Worm (Caenorhabditis elegans): Measurements from ENCODE around the gene clic-1.

The clic-1 gene

ce11 chrV:7734909-7735308 is at the start of gene clic-1:
Gene clic-1 (minus strand): TSS chrV:7734911.
- TF ChIP-seq nhr-2 (tag; optimal IDR thresholded peaks at IDR 0.05) = no peak
- TF ChIP-seq unc-62 (GFP tag; optimal IDR thresholded peaks at IDR 0.05) = peak; percentile 44
- TF ChIP-seq sem-2 (GFP tag; optimal IDR thresholded peaks at IDR 0.05) = no peak
- TF ChIP-seq tbx-8 (GFP tag; optimal IDR thresholded peaks at IDR 0.05) = no peak
- no peak for TF ChIP-seq ceh-43 (GFP tag; optimal IDR thresholded peaks at IDR 0.05)
- no peak for TF ChIP-seq unc-39 (tag; optimal IDR thresholded peaks at IDR 0.05)
- no peak for TF ChIP-seq zip-8 (tag; optimal IDR thresholded peaks at IDR 0.05)
- no peak for TF ChIP-seq elt-1 (tag; optimal IDR thresholded peaks at IDR 0.05; ENCODE audit: borderline replicate concordance, insufficient read depth)
- peak; percentile 30 for TF ChIP-seq lin-13 (tag; optimal IDR thresholded peaks at IDR 0.05)
- no peak for TF ChIP-seq flh-1 (GFP tag; optimal IDR thresholded peaks at IDR 0.05)
- TF ChIP-seq nhr-76 (tag; optimal IDR thresholded peaks at IDR 0.05) = no peak
- peak; percentile 41 for TF ChIP-seq mab-5 (tag; optimal IDR thresholded peaks at IDR 0.05)
- TF ChIP-seq ztf-11 (tag; optimal IDR thresholded peaks at IDR 0.05) = no peak
- peak; percentile 58 for TF ChIP-seq pha-4 (tag; optimal IDR thresholded peaks at IDR 0.05)
- peak; percentile 77 for TF ChIP-seq hlh-1 (tag; optimal IDR thresholded peaks at IDR 0.05)
- TF ChIP-seq bed-3 (GFP tag; optimal IDR thresholded peaks at IDR 0.05) = no peak
- no peak for TF ChIP-seq nhr-28 (tag; optimal IDR thresholded peaks at IDR 0.05)
- no peak for TF ChIP-seq ceh-83 (GFP tag; optimal IDR thresholded peaks at IDR 0.05)
- no peak for TF ChIP-seq elt-3 (tag; optimal IDR thresholded peaks at IDR 0.05)
- TF ChIP-seq ham-2 (GFP tag; optimal IDR thresholded peaks at IDR 0.05) = peak; percentile 54
- peak; percentile 32 for TF ChIP-seq mls-2 (tag; optimal IDR thresholded peaks at IDR 0.05)
- peak; percentile 74 for TF ChIP-seq nhr-237 (tag; optimal IDR thresholded peaks at IDR 0.05)
- TF ChIP-seq ces-1 (GFP tag; optimal IDR thresholded peaks at IDR 0.05) = peak; percentile 65
- peak; percentile 85 for TF ChIP-seq mep-1 (tag; optimal IDR thresholded peaks at IDR 0.05)
- TF ChIP-seq ceh-39 (tag; optimal IDR thresholded peaks at IDR 0.05) = peak; percentile 57
- TF ChIP-seq cnd-1 (tag; optimal IDR thresholded peaks at IDR 0.05) = peak; percentile 52
- TF ChIP-seq sptf-1 (tag; optimal IDR thresholded peaks at IDR 0.05) = no peak
- no peak for TF ChIP-seq unc-120 (tag; optimal IDR thresholded peaks at IDR 0.05; ENCODE audit: poor library complexity, severe bottlenecking)
- TF ChIP-seq drap-1 (GFP tag; optimal IDR thresholded peaks at IDR 0.05) = no peak
- TF ChIP-seq lsy-2 (tag; optimal IDR thresholded peaks at IDR 0.05) = peak; percentile 56
- no peak for TF ChIP-seq nhr-12 (tag; optimal IDR thresholded peaks at IDR 0.05)
- no peak for TF ChIP-seq blmp-1 (tag; optimal IDR thresholded peaks at IDR 0.05)
- no peak for TF ChIP-seq snpc-4 (tag; optimal IDR thresholded peaks at IDR 0.05)
- TF ChIP-seq lin-32 (GFP tag; optimal IDR thresholded peaks at IDR 0.05) = no peak
- TF ChIP-seq M03D4.4 (tag; optimal IDR thresholded peaks at IDR 0.05) = no peak

ce11 chrV:7781511-7781910 is 46.8 kb upstream of the clic-1 start, which contains the start of gene cyp-32A1:
Gene cyp-32A1 (plus strand): TSS chrV:7781811.
- no peak for TF ChIP-seq drap-1 (GFP tag; optimal IDR thresholded peaks at IDR 0.05)
- TF ChIP-seq unc-39 (tag; optimal IDR thresholded peaks at IDR 0.05) = no peak
- no peak for TF ChIP-seq nhr-28 (tag; optimal IDR thresholded peaks at IDR 0.05)
- TF ChIP-seq nhr-12 (tag; optimal IDR thresholded peaks at IDR 0.05) = no peak
- TF ChIP-seq blmp-1 (tag; optimal IDR thresholded peaks at IDR 0.05) = no peak
- TF ChIP-seq ham-2 (GFP tag; optimal IDR thresholded peaks at IDR 0.05) = no peak
- TF ChIP-seq elt-1 (tag; optimal IDR thresholded peaks at IDR 0.05; ENCODE audit: borderline replicate concordance, insufficient read depth) = no peak
- TF ChIP-seq ceh-39 (tag; optimal IDR thresholded peaks at IDR 0.05) = no peak
- no peak for TF ChIP-seq cnd-1 (tag; optimal IDR thresholded peaks at IDR 0.05)
- TF ChIP-seq elt-3 (tag; optimal IDR thresholded peaks at IDR 0.05) = no peak
- TF ChIP-seq ztf-11 (tag; optimal IDR thresholded peaks at IDR 0.05) = no peak
- no peak for TF ChIP-seq unc-120 (tag; optimal IDR thresholded peaks at IDR 0.05; ENCODE audit: poor library complexity, severe bottlenecking)

- TF ChIP-seq M03D4.4 (tag; optimal IDR thresholded peaks at IDR 0.05) = no peak
- TF ChIP-seq tbx-8 (GFP tag; optimal IDR thresholded peaks at IDR 0.05) = no peak
- TF ChIP-seq nhr-237 (tag; optimal IDR thresholded peaks at IDR 0.05) = no peak
- TF ChIP-seq flh-1 (GFP tag; optimal IDR thresholded peaks at IDR 0.05) = no peak
- TF ChIP-seq lin-32 (GFP tag; optimal IDR thresholded peaks at IDR 0.05) = no peak
- no peak for TF ChIP-seq cnd-1 (tag; optimal IDR thresholded peaks at IDR 0.05)
- no peak for TF ChIP-seq lsy-2 (tag; optimal IDR thresholded peaks at IDR 0.05)
- no peak for TF ChIP-seq unc-62 (GFP tag; optimal IDR thresholded peaks at IDR 0.05)
Observed at ce11 chrV:7778999-7779398, 44.3 kb upstream of the clic-1 start.

- no peak for TF ChIP-seq nhr-28 (tag; optimal IDR thresholded peaks at IDR 0.05)
- TF ChIP-seq blmp-1 (tag; optimal IDR thresholded peaks at IDR 0.05) = no peak
- no peak for TF ChIP-seq drap-1 (GFP tag; optimal IDR thresholded peaks at IDR 0.05)
- no peak for TF ChIP-seq unc-120 (tag; optimal IDR thresholded peaks at IDR 0.05; ENCODE audit: poor library complexity, severe bottlenecking)
- no peak for TF ChIP-seq ceh-43 (GFP tag; optimal IDR thresholded peaks at IDR 0.05)
- TF ChIP-seq hlh-1 (tag; optimal IDR thresholded peaks at IDR 0.05) = no peak
- TF ChIP-seq lin-32 (GFP tag; optimal IDR thresholded peaks at IDR 0.05) = no peak
- TF ChIP-seq nhr-12 (tag; optimal IDR thresholded peaks at IDR 0.05) = no peak
- no peak for TF ChIP-seq lsy-2 (tag; optimal IDR thresholded peaks at IDR 0.05)
- TF ChIP-seq unc-39 (tag; optimal IDR thresholded peaks at IDR 0.05) = no peak
- no peak for TF ChIP-seq ceh-39 (tag; optimal IDR thresholded peaks at IDR 0.05)
- no peak for TF ChIP-seq zip-8 (tag; optimal IDR thresholded peaks at IDR 0.05)
- no peak for TF ChIP-seq sptf-1 (tag; optimal IDR thresholded peaks at IDR 0.05)
- no peak for TF ChIP-seq ztf-11 (tag; optimal IDR thresholded peaks at IDR 0.05)
- TF ChIP-seq nhr-2 (tag; optimal IDR thresholded peaks at IDR 0.05) = no peak
- TF ChIP-seq cnd-1 (tag; optimal IDR thresholded peaks at IDR 0.05) = no peak
Observed at ce11 chrV:7777098-7777497, 42.4 kb upstream of the clic-1 start, which contains the start of gene C26F1.3. Gene C26F1.3 (plus strand): TSS chrV:7777300.
